Fruit fly (Drosophila melanogaster): ENCODE results near the gene CG32087.

Gene CG32087

DNA sequence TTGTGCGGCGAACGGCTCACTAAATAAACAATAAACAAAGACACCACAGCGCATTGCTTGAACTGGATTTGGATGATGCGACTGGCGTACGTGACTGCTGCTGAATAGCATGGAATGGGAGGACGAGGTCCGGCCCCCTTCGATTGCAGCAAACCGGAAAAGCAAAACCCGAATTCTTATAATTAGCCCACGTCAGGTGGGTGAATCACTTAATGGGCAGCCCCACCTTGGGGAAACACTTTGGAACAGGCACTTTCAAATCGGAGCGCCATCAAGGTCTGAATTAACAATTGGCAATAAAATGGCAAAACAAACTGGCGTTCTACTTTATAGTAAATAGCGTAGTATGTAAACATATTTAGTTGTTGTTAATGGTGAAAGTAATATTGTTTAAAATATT, 36.1 kb upstream of the CG32087 start:
- TF ChIP-seq Hr4 (GFP tag; optimal IDR thresholded peaks at IDR 0.05) (no peak), CG8632 (GFP tag; optimal IDR thresholded peaks at IDR 0.05) (no peak), CG6163 (GFP tag; IDR thresholded peaks at IDR 0.05) (no peak), Eip78C (GFP tag) (peak; percentile 19), Ets21C (GFP tag; optimal IDR thresholded peaks at IDR 0.05) (no peak), Blimp-1 (GFP tag; optimal IDR thresholded peaks at IDR 0.05) (no peak)

DNA sequence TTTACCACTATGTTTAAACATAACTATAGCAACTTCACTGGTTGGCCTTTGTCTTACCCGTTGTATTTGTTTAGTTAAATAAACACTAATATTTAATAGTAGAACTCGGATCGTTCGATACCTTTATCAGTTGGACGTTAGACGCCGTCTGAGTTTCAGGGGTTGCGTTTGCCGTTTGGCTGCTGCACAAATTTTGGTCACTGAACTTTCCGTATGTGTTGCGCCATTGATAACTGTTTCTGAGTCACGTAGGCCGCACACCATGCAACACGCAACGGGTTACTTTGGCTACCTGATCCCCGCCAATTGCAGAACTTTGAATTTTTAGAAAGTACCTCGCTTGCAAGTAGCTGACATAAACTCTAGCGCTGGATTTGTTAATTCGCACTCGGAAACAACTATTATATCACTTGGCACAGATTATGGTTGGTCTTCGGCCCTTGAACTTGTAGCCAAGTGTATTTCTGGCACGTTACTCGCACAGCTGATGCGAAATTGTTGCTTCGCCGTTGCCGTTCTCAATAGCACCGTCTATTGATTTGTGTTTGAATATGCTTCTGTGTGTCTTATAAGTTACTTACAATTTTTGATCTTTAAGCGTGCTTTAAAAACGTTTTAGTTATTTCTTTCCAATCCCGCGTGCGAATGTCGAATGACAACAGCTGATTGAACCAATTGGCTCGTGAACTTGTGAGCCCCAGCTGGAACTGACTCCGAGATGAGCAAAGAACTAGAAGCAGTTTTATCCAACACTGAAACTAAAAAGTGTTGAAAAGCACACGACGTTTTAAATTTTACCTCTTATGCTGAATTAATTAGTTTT, 35.4 kb upstream of the CG32087 start, which contains the start of gene Dph1:
TSS of gene Dph1 (minus strand) at position 670 of the 823 bp plus-strand sequence.
- peak; percentile 84 for TF ChIP-seq CG34406 (GFP tag; optimal IDR thresholded peaks at IDR 0.05)
- TF ChIP-seq CG7368 (GFP tag; optimal IDR thresholded peaks at IDR 0.05): peak; percentile 95
- peak; percentile 93 for TF ChIP-seq Sox14 (GFP tag; optimal IDR thresholded peaks at IDR 0.05)
- peak; percentile 92 for TF ChIP-seq CG9139 (GFP tag; optimal IDR thresholded peaks at IDR 0.05)
- peak; percentile 91 for TF ChIP-seq Eip75B (GFP tag; optimal IDR thresholded peaks at IDR 0.05)
- TF ChIP-seq dsx (GFP tag; optimal IDR thresholded peaks at IDR 0.05; ENCODE audit: poor library complexity, severe bottlenecking): peak; percentile 96
- TF ChIP-seq net (GFP tag; optimal IDR thresholded peaks at IDR 0.05): peak; percentile 94
- TF ChIP-seq CG3032 (tag; optimal IDR thresholded peaks at IDR 0.05): peak; percentile 87
- TF ChIP-seq svp (GFP tag): peak; percentile 97
- TF ChIP-seq Hr39 (GFP tag; optimal IDR thresholded peaks at IDR 0.05): peak; percentile 89
- peak; percentile 86 to 87 for TF ChIP-seq salr (GFP tag; optimal IDR thresholded peaks at IDR 0.05)
- peak; percentile 89 for TF ChIP-seq CG4318 (GFP tag; optimal IDR thresholded peaks at IDR 0.05)
- peak; percentile 19 for TF ChIP-seq Eip93F (GFP tag; optimal IDR thresholded peaks at IDR 0.05)
- TF ChIP-seq ss (GFP tag; optimal IDR thresholded peaks at IDR 0.05): peak; percentile 94 to 96
- TF ChIP-seq Blimp-1 (GFP tag; optimal IDR thresholded peaks at IDR 0.05): peak; percentile 65
- peak; percentile 90 for TF ChIP-seq Smox (GFP tag; optimal IDR thresholded peaks at IDR 0.05)
- peak; percentile 87 for TF ChIP-seq CG6854 (GFP tag; optimal IDR thresholded peaks at IDR 0.05)
- TF ChIP-seq CG8119 (GFP tag; IDR thresholded peaks at IDR 0.05): peak; percentile 93
- peak; percentile 88 for TF ChIP-seq CG8632 (GFP tag; optimal IDR thresholded peaks at IDR 0.05)
- peak; percentile 95 for TF ChIP-seq vri (GFP tag; optimal IDR thresholded peaks at IDR 0.05)
- TF ChIP-seq CG10669 (GFP tag; optimal IDR thresholded peaks at IDR 0.05): peak; percentile 92
- TF ChIP-seq OdsH (GFP tag; optimal IDR thresholded peaks at IDR 0.05): peak; percentile 92
- peak; percentile 94 for TF ChIP-seq Met (GFP tag; optimal IDR thresholded peaks at IDR 0.05)
- TF ChIP-seq CG16779 (tag; optimal IDR thresholded peaks at IDR 0.05): peak; percentile 90
- TF ChIP-seq CG1621 (tag; optimal IDR thresholded peaks at IDR 0.05): peak; percentile 93
- TF ChIP-seq esn (GFP tag; optimal IDR thresholded peaks at IDR 0.05): peak; percentile 94
- TF ChIP-seq fd59A (GFP tag; optimal IDR thresholded peaks at IDR 0.05): peak; percentile 81
- TF ChIP-seq fkh (GFP tag; optimal IDR thresholded peaks at IDR 0.05): peak; percentile 90
- TF ChIP-seq Ets96B (tag; optimal IDR thresholded peaks at IDR 0.05): peak; percentile 90
- TF ChIP-seq Sox102F (GFP tag; optimal IDR thresholded peaks at IDR 0.05): peak; percentile 92
- peak; percentile 90 for TF ChIP-seq Lpt (GFP tag; optimal IDR thresholded peaks at IDR 0.05)
- no peak for TF ChIP-seq Hr38 (GFP tag; optimal IDR thresholded peaks at IDR 0.05)
- TF ChIP-seq Hr4 (GFP tag; optimal IDR thresholded peaks at IDR 0.05): peak; percentile 92
- peak; percentile 83 for TF ChIP-seq spab (GFP tag; optimal IDR thresholded peaks at IDR 0.05)
- peak; percentile 93 for TF ChIP-seq topi (GFP tag; optimal IDR thresholded peaks at IDR 0.05)
- peak; percentile 92 for TF ChIP-seq lz (GFP tag; optimal IDR thresholded peaks at IDR 0.05)
- TF ChIP-seq CG32006 (GFP tag; optimal IDR thresholded peaks at IDR 0.05): peak; percentile 94
- TF ChIP-seq CG6276 (GFP tag; optimal IDR thresholded peaks at IDR 0.05): peak; percentile 95
- peak; percentile 83 for TF ChIP-seq Ets21C (GFP tag; optimal IDR thresholded peaks at IDR 0.05)
- peak; percentile 88 for TF ChIP-seq CG6808 (GFP tag; optimal IDR thresholded peaks at IDR 0.05)
- peak; percentile 85 for TF ChIP-seq Sox15 (GFP tag; optimal IDR thresholded peaks at IDR 0.05)
- peak; percentile 90 for TF ChIP-seq dac (GFP tag; optimal IDR thresholded peaks at IDR 0.05)
- peak; percentile 90 for TF ChIP-seq acj6 (GFP tag; optimal IDR thresholded peaks at IDR 0.05)
- peak; percentile 91 for TF ChIP-seq CG11762 (GFP tag; optimal IDR thresholded peaks at IDR 0.05; ENCODE audit: insufficient read depth)
- peak; percentile 90 for TF ChIP-seq CG31627 (GFP tag; optimal IDR thresholded peaks at IDR 0.05)

All from whole organism, prepupa.